Fruit fly (Drosophila melanogaster) whole organism, pupa: Measurements from ENCODE around the gene Amacr.
A peak's percentile ranks its signal among the peaks of the same experiment; 100 is the strongest.

Experiments used
- CG10348 ChIP-seq: fragments of 200-800 bp; sonication (Bioruptor generic); IDR thresholded peaks from 2 replicates; pipeline ENCODE4 v1.3.6; 2022; ENCODE audit warnings: missing biosample characterization, missing genetic modification characterization
- CG12605 ChIP-seq: fragments of 200-800 bp; sonication (Bioruptor generic); IDR thresholded peaks from 2 replicates; pipeline ENCODE4 v1.3.6; 2022; ENCODE audit warnings: missing biosample characterization, missing genetic modification characterization
- CG14655 ChIP-seq: fragments of 200-800 bp; sonication (Bioruptor generic); optimal IDR thresholded peaks from 3 replicates; lab custom pipeline; 2017; ENCODE audit warnings: mild to moderate bottlenecking, missing biosample characterization, missing genetic modification reagents, missing genetic modification characterization
- CG15710 ChIP-seq: fragments of 200-800 bp; sonication (Bioruptor generic); optimal IDR thresholded peaks from 2 replicates; lab custom pipeline; 2018; ENCODE audit warnings: missing biosample characterization, mild to moderate bottlenecking, missing genetic modification characterization, moderate library complexity
- CG17806 ChIP-seq: fragments of 200-800 bp; sonication (Bioruptor generic); optimal IDR thresholded peaks from 2 replicates; lab custom pipeline; 2018; ENCODE audit warnings: missing biosample characterization, mild to moderate bottlenecking, missing genetic modification characterization, moderate library complexity
- CG32121 ChIP-seq: fragments of 200-800 bp; sonication (Bioruptor generic); IDR thresholded peaks from 2 replicates; pipeline ENCODE4 v1.3.6; 2022; ENCODE audit warnings: missing biosample characterization, missing genetic modification characterization
- CG34367 ChIP-seq: fragments of 200-800 bp; sonication (Bioruptor generic); optimal IDR thresholded peaks from 2 replicates; lab custom pipeline; 2018; ENCODE audit warnings: missing biosample characterization, mild to moderate bottlenecking, missing genetic modification characterization
- CG4496 ChIP-seq: fragments of 200-800 bp; sonication (Bioruptor generic); IDR thresholded peaks from 3 replicates; pipeline ENCODE4 v1.3.6; 2022; ENCODE audit warnings: missing biosample characterization, missing genetic modification characterization
- CG8159 ChIP-seq: fragments of 200-800 bp; sonication (Bioruptor generic); optimal IDR thresholded peaks from 3 replicates; lab custom pipeline; 2018; ENCODE audit warnings: missing biosample characterization, mild to moderate bottlenecking, missing genetic modification characterization, moderate library complexity
- CG8301 ChIP-seq: fragments of 200-800 bp; sonication (Bioruptor generic); optimal IDR thresholded peaks from 2 replicates; lab custom pipeline; 2018; ENCODE audit warnings: missing biosample characterization, mild to moderate bottlenecking, missing genetic modification characterization
- CG9948 ChIP-seq: fragments of 200-800 bp; sonication (Bioruptor generic); optimal IDR thresholded peaks from 2 replicates; lab custom pipeline; 2018; ENCODE audit warnings: missing biosample characterization, mild to moderate bottlenecking, missing genetic modification characterization, moderate library complexity
- D1 ChIP-seq: fragments of 200-800 bp; sonication (Bioruptor generic); optimal IDR thresholded peaks from 2 replicates; lab custom pipeline; 2018; ENCODE audit warnings: missing biosample characterization, mild to moderate bottlenecking, missing genetic modification characterization, moderate library complexity
- Ets98B ChIP-seq: fragments of 200-800 bp; sonication (Bioruptor generic); IDR thresholded peaks from 2 replicates; pipeline ENCODE4 v1.3.6; 2022; ENCODE audit warnings: missing biosample characterization, missing genetic modification characterization
- Pif1A ChIP-seq: fragments of 200-800 bp; sonication (Bioruptor generic); optimal IDR thresholded peaks from 3 replicates; lab custom pipeline; 2016; ENCODE audit warnings: missing biosample characterization, missing genetic modification characterization
- Pif1B ChIP-seq: fragments of 200-800 bp; sonication (Bioruptor generic); optimal IDR thresholded peaks from 3 replicates; lab custom pipeline; 2016; ENCODE audit warnings: missing biosample characterization, missing genetic modification characterization
- Snoo ChIP-seq: fragments of 200-800 bp; sonication (Bioruptor generic); optimal IDR thresholded peaks from 3 replicates; lab custom pipeline; 2017; ENCODE audit warnings: missing biosample characterization, mild to moderate bottlenecking, missing genetic modification characterization, inconsistent platforms
- fd96Ca ChIP-seq: fragments of 200-800 bp; sonication (Bioruptor generic); IDR thresholded peaks from 3 replicates; pipeline ENCODE4 v1.3.6; 2022; ENCODE audit warnings: missing biosample characterization, missing genetic modification characterization
- gl ChIP-seq: fragments of 200-800 bp; sonication (Bioruptor generic); optimal IDR thresholded peaks from 2 replicates; lab custom pipeline; 2018; ENCODE audit warnings: missing biosample characterization, mild to moderate bottlenecking, missing genetic modification characterization
- rn ChIP-seq: fragments of 200-800 bp; sonication (Bioruptor generic); IDR thresholded peaks from 2 replicates; pipeline ENCODE4 v1.3.6; 2022; ENCODE audit warnings: missing biosample characterization, missing genetic modification characterization

Gene Amacr

dm6 chr2L:20735121-20735855, 16.9 kb downstream of the Amacr start:
- 0 out of 2 replicates have a peak, but pooled peaks have one; percentile 16 for TF ChIP-seq CG12605
- 0 out of 2 replicates have a peak, but pooled peaks have one; percentile 17 for TF ChIP-seq Ets98B
- no peak for TF ChIP-seq CG8301 (tag; lab: Kevin White, UChicago)
- no peak for TF ChIP-seq CG14655

dm6 chr2L:20734687-20735088, 17.5 kb downstream of the Amacr start:
- TF ChIP-seq CG8159 (no peak), CG10348 (GFP tag; lab: Robert Waterston, UW) (no peak)

dm6 chr2L:20734066-20734686, 18.0 kb downstream of the Amacr start, which contains the start of gene TM9SF2:
TM9SF2 (minus strand) TSS chr2L:20734309.
- TF ChIP-seq Snoo (no peak), CG9948 (no peak), CG15710 (tag; lab: Kevin White, UChicago) (no peak)

- TF ChIP-seq CG34367 (tag; lab: Kevin White, UChicago): no peak
- no peak for TF ChIP-seq D1 (tag; lab: Kevin White, UChicago)
- TF ChIP-seq CG14655: no peak
Observed at dm6 chr2L:20733025-20733424, 19.1 kb downstream of the Amacr start.

- TF ChIP-seq CG14655 (no peak), Pif1B (GFP tag; lab: Kevin White, UChicago) (no peak), CG34367 (tag; lab: Kevin White, UChicago) (no peak), CG15710 (tag; lab: Kevin White, UChicago) (no peak), CG12605 (no peak), CG4496 (GFP tag; lab: Robert Waterston, UW) (no peak), fd96Ca (no peak), D1 (tag; lab: Kevin White, UChicago) (no peak), CG9948 (no peak), CG17806 (tag; lab: Kevin White, UChicago) (no peak), CG32121 (GFP tag; lab: Robert Waterston, UW) (no peak)
Observed at dm6 chr2L:20730182-20730581, 22.0 kb downstream of the Amacr start, which contains the start of gene CarT. CarT (minus strand) TSS chr2L:20730282.

dm6 chr2L:20726451-20726850, 25.7 kb downstream of the Amacr start, which contains the start of gene CG9316:
CG9316 (minus strand) TSS chr2L:20726551.
- TF ChIP-seq CG8159: no peak
- no peak for TF ChIP-seq CG4496 (GFP tag; lab: Robert Waterston, UW)
- no peak for TF ChIP-seq CG10348 (GFP tag; lab: Robert Waterston, UW)
- TF ChIP-seq Snoo: no peak
- no peak for TF ChIP-seq CG14655
- no peak for TF ChIP-seq CG17806 (tag; lab: Kevin White, UChicago)
- TF ChIP-seq fd96Ca: no peak
- no peak for TF ChIP-seq CG12605
- TF ChIP-seq Ets98B: no peak
- TF ChIP-seq CG34367 (tag; lab: Kevin White, UChicago): no peak
- TF ChIP-seq gl: no peak
- TF ChIP-seq CG8301 (tag; lab: Kevin White, UChicago): no peak

- TF ChIP-seq CG10348 (GFP tag; lab: Robert Waterston, UW) (no peak), CG32121 (GFP tag; lab: Robert Waterston, UW) (peak; percentile 36; the same call in 1 of the 2 replicates), Ets98B (0 out of 2 replicates have a peak, but pooled peaks have one; percentile 16)
Observed at dm6 chr2L:20724024-20724423, 28.1 kb downstream of the Amacr start.

dm6 chr2L:20721456-20721855, 30.7 kb downstream of the Amacr start:
- peak; percentile 81 for TF ChIP-seq CG32121 (GFP tag; lab: Robert Waterston, UW)
- TF ChIP-seq CG8159: peak; percentile 48
- peak; percentile 49; the same call in 1 of the 2 replicates for TF ChIP-seq rn (GFP tag; lab: Robert Waterston, UW)
- no peak for TF ChIP-seq Snoo
- TF ChIP-seq Pif1A (GFP tag; lab: Kevin White, UChicago): peak; percentile 66
- TF ChIP-seq CG8301 (tag; lab: Kevin White, UChicago): peak; percentile 91
- peak; percentile 47 for TF ChIP-seq CG34367 (tag; lab: Kevin White, UChicago)
- TF ChIP-seq Ets98B: peak; percentile 84
- TF ChIP-seq gl: no peak
- peak; percentile 69 for TF ChIP-seq Pif1B (GFP tag; lab: Kevin White, UChicago)
- no peak for TF ChIP-seq D1 (tag; lab: Kevin White, UChicago)
- peak; percentile 80 for TF ChIP-seq CG12605
- TF ChIP-seq CG14655: peak; percentile 88
- 0 out of 2 replicates have a peak, but pooled peaks have one; percentile 35 for TF ChIP-seq CG10348 (GFP tag; lab: Robert Waterston, UW)
- TF ChIP-seq fd96Ca: peak; percentile 80
- peak; percentile 85 for TF ChIP-seq CG4496 (GFP tag; lab: Robert Waterston, UW)
- TF ChIP-seq CG15710 (tag; lab: Kevin White, UChicago): no peak
- peak; percentile 65 for TF ChIP-seq CG9948
- TF ChIP-seq CG17806 (tag; lab: Kevin White, UChicago): no peak
